Worm (Caenorhabditis elegans): Measurements from ENCODE around the gene fbxb-107.

The fbxb-107 gene

DNA sequence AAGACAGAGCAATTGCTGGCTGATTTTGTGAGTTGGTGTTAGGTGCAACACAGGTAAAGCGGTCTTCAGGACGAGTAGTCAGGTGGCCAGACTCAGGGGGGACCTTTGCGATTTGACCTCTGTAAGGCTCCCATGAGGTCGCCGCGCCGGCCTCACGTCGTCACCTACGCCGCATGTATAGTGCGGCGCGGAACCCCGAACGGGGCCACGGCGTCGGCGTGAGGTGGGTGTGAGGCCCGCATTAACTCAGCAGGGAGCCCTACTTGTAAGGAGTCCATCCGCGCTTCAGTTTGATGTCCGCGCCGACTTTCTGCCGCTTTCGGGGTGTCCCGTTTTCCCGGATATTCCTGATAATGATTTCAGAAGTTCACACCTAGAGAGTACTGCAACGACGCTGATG is 4.0 kb upstream of the fbxb-107 start:
- no peak for TF ChIP-seq aly-1 (tag; optimal IDR thresholded peaks at IDR 0.05)
- no peak for TF ChIP-seq hnd-1 (tag; optimal IDR thresholded peaks at IDR 0.05)
- no peak for TF ChIP-seq tra-4 (tag; optimal IDR thresholded peaks at IDR 0.05)
- TF ChIP-seq sea-1 (GFP tag; conservative IDR thresholded peaks at IDR 0.05), result no peak
- no peak for TF ChIP-seq scrt-1 (GFP tag; IDR thresholded peaks at IDR 0.05)
- TF ChIP-seq F13C5.2 (tag; optimal IDR thresholded peaks at IDR 0.05), result no peak
- TF ChIP-seq hmbx-1 (tag; optimal IDR thresholded peaks at IDR 0.05), result no peak
- TF ChIP-seq flt-1 (GFP tag; IDR thresholded peaks at IDR 0.05), result no peak
- TF ChIP-seq pes-1 (GFP tag; IDR thresholded peaks at IDR 0.05), result no peak
- TF ChIP-seq ceh-13 (GFP tag; optimal IDR thresholded peaks at IDR 0.05), result no peak
- TF ChIP-seq ceh-36 (tag; optimal IDR thresholded peaks at IDR 0.05), result no peak
- no peak for TF ChIP-seq hmg-4 (GFP tag; optimal IDR thresholded peaks at IDR 0.05)
- no peak for TF ChIP-seq ets-7 (tag; optimal IDR thresholded peaks at IDR 0.05)

- TF ChIP-seq hnd-1 (tag; optimal IDR thresholded peaks at IDR 0.05), result no peak
Measured at ce11 chrII:2756351-2756750, 2.2 kb upstream of the fbxb-107 start.

DNA sequence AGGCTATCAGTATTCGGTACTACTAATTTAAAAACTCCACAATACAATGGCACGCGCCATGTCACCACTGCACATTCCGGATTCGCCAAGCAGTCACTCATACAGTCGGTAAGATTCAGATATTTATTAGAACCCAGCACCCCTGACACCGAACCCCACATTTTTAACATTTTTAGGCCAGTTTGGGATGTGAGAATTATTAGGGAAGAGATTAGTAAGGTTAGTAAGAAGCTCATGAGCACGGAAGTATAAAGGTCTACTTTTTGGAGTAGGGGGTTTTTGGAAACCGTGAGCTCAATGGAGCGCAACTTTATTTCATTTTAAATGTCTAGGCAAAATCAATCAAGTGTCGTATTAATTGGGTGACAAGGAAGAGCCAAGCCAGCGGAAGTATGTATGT is 618 bp upstream of the fbxb-107 start, which contains the start of gene F29A7.8:
Gene F29A7.8, minus strand, starts transcription at position 101 of the 400 bp plus-strand sequence.
- no peak for TF ChIP-seq ets-7 (tag; optimal IDR thresholded peaks at IDR 0.05)
- no peak for TF ChIP-seq ceh-36 (tag; optimal IDR thresholded peaks at IDR 0.05)
- no peak for TF ChIP-seq sea-1 (GFP tag; conservative IDR thresholded peaks at IDR 0.05)

ce11 chrII:2762108-2762507 is 3.5 kb downstream of the fbxb-107 start, which contains the start of gene fbxb-106:
Gene fbxb-106 (plus strand): TSS chrII:2762408.
- TF ChIP-seq B0310.2 (tag; optimal IDR thresholded peaks at IDR 0.05) (no peak), pes-1 (GFP tag; IDR thresholded peaks at IDR 0.05) (no peak), tbx-11 (GFP tag; IDR thresholded peaks at IDR 0.05) (no peak), hmg-4 (GFP tag; optimal IDR thresholded peaks at IDR 0.05) (no peak), ets-7 (tag; optimal IDR thresholded peaks at IDR 0.05) (no peak), scrt-1 (GFP tag; IDR thresholded peaks at IDR 0.05) (no peak), hnd-1 (tag; optimal IDR thresholded peaks at IDR 0.05) (no peak), tbx-37 (GFP tag; conservative IDR thresholded peaks at IDR 0.05) (no peak), ceh-36 (tag; optimal IDR thresholded peaks at IDR 0.05) (no peak), ceh-13 (GFP tag; optimal IDR thresholded peaks at IDR 0.05) (no peak), tra-4 (tag; optimal IDR thresholded peaks at IDR 0.05) (no peak), F13C5.2 (tag; optimal IDR thresholded peaks at IDR 0.05) (no peak), ama-1 (optimal IDR thresholded peaks at IDR 0.05) (no peak), aly-1 (tag; optimal IDR thresholded peaks at IDR 0.05) (no peak), hmbx-1 (tag; optimal IDR thresholded peaks at IDR 0.05) (no peak), flt-1 (GFP tag; IDR thresholded peaks at IDR 0.05) (no peak), sea-1 (GFP tag; conservative IDR thresholded peaks at IDR 0.05) (no peak)

- TF ChIP-seq hmg-4 (GFP tag; optimal IDR thresholded peaks at IDR 0.05), result no peak
- no peak for TF ChIP-seq flt-1 (GFP tag; IDR thresholded peaks at IDR 0.05)
- no peak for TF ChIP-seq hmbx-1 (tag; optimal IDR thresholded peaks at IDR 0.05)
- no peak for TF ChIP-seq ceh-13 (GFP tag; optimal IDR thresholded peaks at IDR 0.05)
- no peak for TF ChIP-seq aly-1 (tag; optimal IDR thresholded peaks at IDR 0.05)
- TF ChIP-seq pes-1 (GFP tag; IDR thresholded peaks at IDR 0.05), result no peak
- TF ChIP-seq ceh-36 (tag; optimal IDR thresholded peaks at IDR 0.05), result no peak
- no peak for TF ChIP-seq ets-7 (tag; optimal IDR thresholded peaks at IDR 0.05)
- TF ChIP-seq ama-1 (optimal IDR thresholded peaks at IDR 0.05), result no peak
- no peak for TF ChIP-seq scrt-1 (GFP tag; IDR thresholded peaks at IDR 0.05)
- TF ChIP-seq sea-1 (GFP tag; conservative IDR thresholded peaks at IDR 0.05), result no peak
- no peak for TF ChIP-seq tra-4 (tag; optimal IDR thresholded peaks at IDR 0.05)
- no peak for TF ChIP-seq tbx-37 (GFP tag; conservative IDR thresholded peaks at IDR 0.05)
- no peak for TF ChIP-seq hnd-1 (tag; optimal IDR thresholded peaks at IDR 0.05)
- TF ChIP-seq B0310.2 (tag; optimal IDR thresholded peaks at IDR 0.05), result no peak
- no peak for TF ChIP-seq F13C5.2 (tag; optimal IDR thresholded peaks at IDR 0.05)
- no peak for TF ChIP-seq tbx-11 (GFP tag; IDR thresholded peaks at IDR 0.05)
Measured at ce11 chrII:2764664-2765063, 6.1 kb downstream of the fbxb-107 start, which contains the start of gene fbxb-108. Gene fbxb-108 (plus strand): TSS chrII:2764964.

ce11 chrII:2766331-2766730 is 7.8 kb downstream of the fbxb-107 start, which contains the start of gene F08D12.15:
Gene F08D12.15 (plus strand): TSS chrII:2766631.
- TF ChIP-seq tra-4 (tag; optimal IDR thresholded peaks at IDR 0.05) (no peak), F13C5.2 (tag; optimal IDR thresholded peaks at IDR 0.05) (no peak), ets-7 (tag; optimal IDR thresholded peaks at IDR 0.05) (no peak), ceh-13 (GFP tag; optimal IDR thresholded peaks at IDR 0.05) (no peak), hnd-1 (tag; optimal IDR thresholded peaks at IDR 0.05) (no peak), tbx-37 (GFP tag; conservative IDR thresholded peaks at IDR 0.05) (no peak), pes-1 (GFP tag; IDR thresholded peaks at IDR 0.05) (no peak)

- TF ChIP-seq sea-1 (GFP tag; conservative IDR thresholded peaks at IDR 0.05) (no peak), scrt-1 (GFP tag; IDR thresholded peaks at IDR 0.05) (no peak), hmg-4 (GFP tag; optimal IDR thresholded peaks at IDR 0.05) (no peak), B0310.2 (tag; optimal IDR thresholded peaks at IDR 0.05) (no peak), hmbx-1 (tag; optimal IDR thresholded peaks at IDR 0.05) (no peak), tbx-37 (GFP tag; conservative IDR thresholded peaks at IDR 0.05) (no peak), aly-1 (tag; optimal IDR thresholded peaks at IDR 0.05) (no peak), F13C5.2 (tag; optimal IDR thresholded peaks at IDR 0.05) (no peak), ama-1 (optimal IDR thresholded peaks at IDR 0.05) (no peak), ets-7 (tag; optimal IDR thresholded peaks at IDR 0.05) (no peak), ceh-13 (GFP tag; optimal IDR thresholded peaks at IDR 0.05) (no peak), pes-1 (GFP tag; IDR thresholded peaks at IDR 0.05) (no peak), tra-4 (tag; optimal IDR thresholded peaks at IDR 0.05) (no peak), tbx-11 (GFP tag; IDR thresholded peaks at IDR 0.05) (no peak)
Measured at ce11 chrII:2769021-2769420, 10.4 kb downstream of the fbxb-107 start, which contains the start of gene F08D12.7. Gene F08D12.7 (minus strand): TSS chrII:2769121.

- TF ChIP-seq ceh-13 (GFP tag; optimal IDR thresholded peaks at IDR 0.05) (no peak), tbx-37 (GFP tag; conservative IDR thresholded peaks at IDR 0.05) (no peak), hmbx-1 (tag; optimal IDR thresholded peaks at IDR 0.05) (no peak), tbx-11 (GFP tag; IDR thresholded peaks at IDR 0.05) (no peak), flt-1 (GFP tag; IDR thresholded peaks at IDR 0.05) (no peak), hnd-1 (tag; optimal IDR thresholded peaks at IDR 0.05) (no peak), F13C5.2 (tag; optimal IDR thresholded peaks at IDR 0.05) (no peak), B0310.2 (tag; optimal IDR thresholded peaks at IDR 0.05) (no peak), ama-1 (optimal IDR thresholded peaks at IDR 0.05) (no peak), hmg-4 (GFP tag; optimal IDR thresholded peaks at IDR 0.05) (no peak), ceh-36 (tag; optimal IDR thresholded peaks at IDR 0.05) (no peak), sea-1 (GFP tag; conservative IDR thresholded peaks at IDR 0.05) (no peak), scrt-1 (GFP tag; IDR thresholded peaks at IDR 0.05) (no peak), pes-1 (GFP tag; IDR thresholded peaks at IDR 0.05) (no peak), ets-7 (tag; optimal IDR thresholded peaks at IDR 0.05) (no peak), aly-1 (tag; optimal IDR thresholded peaks at IDR 0.05) (no peak), tra-4 (tag; optimal IDR thresholded peaks at IDR 0.05) (no peak)
Measured at ce11 chrII:2770788-2771187, 12.2 kb downstream of the fbxb-107 start, which contains the start of gene fbxb-105. Gene fbxb-105 (minus strand): TSS chrII:2770888.

Data from whole organism, early embryonic.